Worm (Caenorhabditis elegans): ENCODE results near the gene dhhc-4.

ce11 chrIII:9846093-9846492, 21.5 kb downstream of the dhhc-4 start, which contains the start of gene K11H3.2:
- no peak for TF ChIP-seq klf-2 (GFP tag; conservative IDR thresholded peaks at IDR 0.05)
- TF ChIP-seq ref-1 (GFP tag; conservative IDR thresholded peaks at IDR 0.05): no peak
- no peak for TF ChIP-seq flt-1 (GFP tag; IDR thresholded peaks at IDR 0.05)
- TF ChIP-seq ztf-23 (GFP tag; IDR thresholded peaks at IDR 0.05): no peak
- TF ChIP-seq tab-1 (GFP tag; IDR thresholded peaks at IDR 0.05): no peak
- TF ChIP-seq med-1 (GFP tag; optimal IDR thresholded peaks at IDR 0.05; ENCODE audit: insufficient read depth): no peak
- no peak for TF ChIP-seq cog-1 (tag; optimal IDR thresholded peaks at IDR 0.05)
- no peak for TF ChIP-seq ztf-29 (GFP tag; IDR thresholded peaks at IDR 0.05)
- TF ChIP-seq T22C8.4 (GFP tag; IDR thresholded peaks at IDR 0.05): no peak
